1 fruit fly cellular context compared by ENCODE assay signal in the genomic region with DNA sequence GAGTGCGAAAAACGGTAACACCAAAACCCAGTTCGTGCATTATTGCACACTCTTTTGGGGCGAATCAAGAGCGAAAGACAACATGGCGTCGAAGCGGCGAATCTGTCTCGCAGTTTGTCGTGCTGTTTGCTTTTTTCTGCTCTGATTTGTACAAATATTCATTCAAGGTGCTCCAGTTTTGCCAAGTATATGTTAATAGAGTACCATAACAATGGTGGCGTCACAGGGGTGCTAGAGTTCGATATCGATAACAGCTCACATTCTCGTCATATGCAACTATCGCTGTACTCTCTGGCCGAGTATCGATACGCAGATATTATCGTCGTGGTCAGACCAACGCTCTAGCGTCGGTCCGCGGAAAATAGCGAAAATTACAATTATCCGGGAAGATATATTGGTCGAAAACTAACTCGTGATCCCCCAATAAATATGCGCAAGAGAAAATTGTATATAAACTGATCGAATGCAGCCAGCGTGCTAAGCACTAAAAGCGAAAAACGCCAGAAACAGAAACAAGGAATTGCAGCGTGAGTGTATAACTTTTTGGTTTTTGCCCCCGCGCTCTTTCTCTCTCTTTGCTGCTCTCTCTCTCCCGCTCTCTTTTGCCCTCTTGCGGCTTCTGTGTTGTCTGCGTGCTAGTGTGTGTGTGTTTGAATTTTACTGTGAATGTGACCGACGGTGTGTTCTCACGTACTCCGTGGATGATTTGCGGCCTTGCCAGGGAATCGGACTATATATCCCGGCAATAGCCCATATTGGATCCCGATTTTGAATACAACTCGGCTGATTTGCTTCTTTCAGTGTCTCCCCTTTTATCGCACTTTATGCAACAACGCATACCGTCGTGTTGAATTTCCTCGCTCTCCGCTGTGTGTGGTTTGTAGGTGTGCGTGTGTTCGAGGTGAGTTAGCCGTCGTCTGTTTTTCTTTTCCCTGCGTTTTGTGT.
A peak's percentile ranks its signal among the peaks of the same experiment; 100 is the strongest.
TF ChIP-seq lines count a peak whose summit lies in the region.

Gene flfl, plus strand, starts transcription at position 298 of the 945 bp plus-strand sequence.

TF ChIP-seq in whole organism, embryonic, 481 proteins besides CTCF, POLR2A, EP300 and RAD21 (continued from another document and continues in another):
- no peak for TF ChIP-seq CG10274 (GFP tag; optimal IDR thresholded peaks at IDR 0.05; lab: Kevin White, UChicago)
- no peak for TF ChIP-seq CG4730 (GFP tag; IDR thresholded peaks at IDR 0.05; lab: Robert Waterston, UW)
- no peak for TF ChIP-seq CG15073 (GFP tag; optimal IDR thresholded peaks at IDR 0.05; lab: Kevin White, UChicago)
- TF ChIP-seq cas (GFP tag; IDR thresholded peaks at IDR 0.05; lab: Robert Waterston, UW): no peak
- peak; percentile 11 for TF ChIP-seq HLH54F (GFP tag; optimal IDR thresholded peaks at IDR 0.05; lab: Kevin White, UChicago)
- no peak for TF ChIP-seq lov (optimal IDR thresholded peaks at IDR 0.05; lab: Kevin White, UChicago)
- TF ChIP-seq lov (GFP tag; IDR thresholded peaks at IDR 0.05; lab: Robert Waterston, UW): no peak
- TF ChIP-seq CG12299 (tag; optimal IDR thresholded peaks at IDR 0.05; lab: Kevin White, UChicago): no peak
- TF ChIP-seq ham (GFP tag; IDR thresholded peaks at IDR 0.05; lab: Robert Waterston, UW): no peak
- TF ChIP-seq tx (GFP tag; optimal IDR thresholded peaks at IDR 0.05; lab: Kevin White, UChicago): no peak
- TF ChIP-seq unpg (GFP tag; optimal IDR thresholded peaks at IDR 0.05; lab: Kevin White, UChicago): no peak
- no peak for TF ChIP-seq aop (GFP tag; IDR thresholded peaks at IDR 0.05; lab: Robert Waterston, UW)
- TF ChIP-seq corto (GFP tag; optimal IDR thresholded peaks at IDR 0.05; lab: Kevin White, UChicago): no peak
- no peak for TF ChIP-seq run (tag; optimal IDR thresholded peaks at IDR 0.05; lab: Kevin White, UChicago)
- TF ChIP-seq CG11560 (tag; IDR thresholded peaks at IDR 0.05; lab: Robert Waterston, UW): no peak
- TF ChIP-seq CG6683 (GFP tag; optimal IDR thresholded peaks at IDR 0.05; lab: Kevin White, UChicago): no peak
- no peak for TF ChIP-seq CG14965 (GFP tag; optimal IDR thresholded peaks at IDR 0.05; lab: Kevin White, UChicago; ENCODE audit: borderline replicate concordance)
- TF ChIP-seq CG17568 (GFP tag; optimal IDR thresholded peaks at IDR 0.05; lab: Kevin White, UChicago): no peak
- TF ChIP-seq pho (GFP tag; optimal IDR thresholded peaks at IDR 0.05; lab: Kevin White, UChicago): no peak
- TF ChIP-seq CG15479 (GFP tag; optimal IDR thresholded peaks at IDR 0.05; lab: Kevin White, UChicago): no peak
- peak; percentile 39 for TF ChIP-seq CG3163 (GFP tag; optimal IDR thresholded peaks at IDR 0.05; lab: Kevin White, UChicago)
- no peak for TF ChIP-seq CG3847 (GFP tag; IDR thresholded peaks at IDR 0.05; lab: Robert Waterston, UW)
- TF ChIP-seq CG14014 (GFP tag; IDR thresholded peaks at IDR 0.05; lab: Robert Waterston, UW): no peak
- TF ChIP-seq Side (GFP tag; optimal IDR thresholded peaks at IDR 0.05; lab: Kevin White, UChicago): peak; percentile 4
- no peak for TF ChIP-seq CG4707 (GFP tag; optimal IDR thresholded peaks at IDR 0.05; lab: Kevin White, UChicago)
- peak; percentile 30 for TF ChIP-seq CG6813 (GFP tag; optimal IDR thresholded peaks at IDR 0.05; lab: Kevin White, UChicago)
- TF ChIP-seq dmrt99B (tag; optimal IDR thresholded peaks at IDR 0.05; lab: Kevin White, UChicago): no peak
- TF ChIP-seq MBD-R2 (GFP tag; IDR thresholded peaks at IDR 0.05; lab: Robert Waterston, UW): no peak
- no peak for TF ChIP-seq dmrt11E (tag; optimal IDR thresholded peaks at IDR 0.05; lab: Kevin White, UChicago)
- TF ChIP-seq Oaz (GFP tag; IDR thresholded peaks at IDR 0.05; lab: Robert Waterston, UW): no peak
- TF ChIP-seq Kr (GFP tag; optimal IDR thresholded peaks at IDR 0.05; lab: Kevin White, UChicago): no peak
- no peak for TF ChIP-seq CG10147 (GFP tag; optimal IDR thresholded peaks at IDR 0.05; lab: Kevin White, UChicago)
- no peak for TF ChIP-seq CG16815 (GFP tag; optimal IDR thresholded peaks at IDR 0.05; lab: Kevin White, UChicago)
- TF ChIP-seq knrl (GFP tag; IDR thresholded peaks at IDR 0.05; lab: Robert Waterston, UW; ENCODE audit: partially characterized antibody): no peak
- peak; percentile 23 for TF ChIP-seq NfI (GFP tag; optimal IDR thresholded peaks at IDR 0.05; lab: Kevin White, UChicago)
- peak; percentile 2 for TF ChIP-seq zfh2 (GFP tag; optimal IDR thresholded peaks at IDR 0.05; lab: Kevin White, UChicago)
- no peak for TF ChIP-seq C15 (GFP tag; IDR thresholded peaks at IDR 0.05; lab: Robert Waterston, UW)
- peak; percentile 24 for TF ChIP-seq CG3995 (GFP tag; optimal IDR thresholded peaks at IDR 0.05; lab: Kevin White, UChicago)
- no peak for TF ChIP-seq CG13424 (tag; optimal IDR thresholded peaks at IDR 0.05; lab: Kevin White, UChicago)
- TF ChIP-seq Med (GFP tag; lab: Kevin White, UChicago): peak; percentile 90
- TF ChIP-seq Ptx1 (GFP tag; IDR thresholded peaks at IDR 0.05; lab: Robert Waterston, UW): no peak
- no peak for TF ChIP-seq HLHmδ (GFP tag; optimal IDR thresholded peaks at IDR 0.05; lab: Kevin White, UChicago)
- TF ChIP-seq pb (GFP tag; optimal IDR thresholded peaks at IDR 0.05; lab: Kevin White, UChicago): no peak
- TF ChIP-seq CG2116 (GFP tag; optimal IDR thresholded peaks at IDR 0.05; lab: Kevin White, UChicago): peak; percentile 98
- peak; percentile 83 for TF ChIP-seq CG12659 (GFP tag; optimal IDR thresholded peaks at IDR 0.05; lab: Kevin White, UChicago)
- no peak for TF ChIP-seq crc (GFP tag; optimal IDR thresholded peaks at IDR 0.05; lab: Kevin White, UChicago)
- TF ChIP-seq CG31224 (GFP tag; IDR thresholded peaks at IDR 0.05; lab: Robert Waterston, UW): no peak
- TF ChIP-seq Hey (tag; optimal IDR thresholded peaks at IDR 0.05; lab: Kevin White, UChicago): no peak
- TF ChIP-seq Ets97D (GFP tag; optimal IDR thresholded peaks at IDR 0.05; lab: Kevin White, UChicago): peak; percentile 80
- no peak for TF ChIP-seq CG16813 (GFP tag; IDR thresholded peaks at IDR 0.05; lab: Robert Waterston, UW; ENCODE audit: partially characterized antibody)
- no peak for TF ChIP-seq chinmo (GFP tag; IDR thresholded peaks at IDR 0.05; lab: Robert Waterston, UW; ENCODE audit: partially characterized antibody)
- peak; percentile 39 for TF ChIP-seq CG30403 (GFP tag; optimal IDR thresholded peaks at IDR 0.05; lab: Kevin White, UChicago)
- no peak for TF ChIP-seq vvl (GFP tag; IDR thresholded peaks at IDR 0.05; lab: Robert Waterston, UW)
- no peak for TF ChIP-seq CG9609 (GFP tag; optimal IDR thresholded peaks at IDR 0.05; lab: Kevin White, UChicago)
- TF ChIP-seq onecut (GFP tag; IDR thresholded peaks at IDR 0.05; lab: Robert Waterston, UW): no peak
- TF ChIP-seq crol (GFP tag; IDR thresholded peaks at IDR 0.05; lab: Robert Waterston, UW): no peak
- TF ChIP-seq CG9876 (GFP tag; optimal IDR thresholded peaks at IDR 0.05; lab: Kevin White, UChicago): no peak
- TF ChIP-seq CG10209 (GFP tag; optimal IDR thresholded peaks at IDR 0.05; lab: Kevin White, UChicago): no peak
- TF ChIP-seq oc (tag; optimal IDR thresholded peaks at IDR 0.05; lab: Kevin White, UChicago): no peak
- TF ChIP-seq CG3726 (GFP tag; IDR thresholded peaks at IDR 0.05; lab: Robert Waterston, UW): no peak
- TF ChIP-seq ap (GFP tag; IDR thresholded peaks at IDR 0.05; lab: Robert Waterston, UW): no peak
- TF ChIP-seq gcm2 (GFP tag; optimal IDR thresholded peaks at IDR 0.05; lab: Kevin White, UChicago): no peak
- TF ChIP-seq CG4328 (GFP tag; optimal IDR thresholded peaks at IDR 0.05; lab: Kevin White, UChicago): no peak
- peak; percentile 7 for TF ChIP-seq Bdp1 (GFP tag; optimal IDR thresholded peaks at IDR 0.05; lab: Kevin White, UChicago)
- no peak for TF ChIP-seq CG11695 (GFP tag; IDR thresholded peaks at IDR 0.05; lab: Robert Waterston, UW)
- no peak for TF ChIP-seq ato (GFP tag; IDR thresholded peaks at IDR 0.05; lab: Robert Waterston, UW; ENCODE audit: partially characterized antibody)
- no peak for TF ChIP-seq CG15269 (tag; optimal IDR thresholded peaks at IDR 0.05; lab: Kevin White, UChicago)
- TF ChIP-seq sna (GFP tag; IDR thresholded peaks at IDR 0.05; lab: Robert Waterston, UW; ENCODE audit: partially characterized antibody): no peak
- TF ChIP-seq bab2 (GFP tag; optimal IDR thresholded peaks at IDR 0.05; lab: Kevin White, UChicago): no peak
- TF ChIP-seq CG31365 (tag; optimal IDR thresholded peaks at IDR 0.05; lab: Kevin White, UChicago): no peak
- peak; percentile 15 for TF ChIP-seq gcm (GFP tag; optimal IDR thresholded peaks at IDR 0.05; lab: Kevin White, UChicago)
- peak; percentile 48 for TF ChIP-seq Hand (GFP tag; optimal IDR thresholded peaks at IDR 0.05; lab: Kevin White, UChicago)
- peak; percentile 37 for TF ChIP-seq CG7928 (GFP tag; optimal IDR thresholded peaks at IDR 0.05; lab: Kevin White, UChicago)
- no peak for TF ChIP-seq stc (GFP tag; IDR thresholded peaks at IDR 0.05; lab: Robert Waterston, UW)
- TF ChIP-seq lmd (GFP tag; IDR thresholded peaks at IDR 0.05; lab: Robert Waterston, UW): no peak
- TF ChIP-seq B-H2 (GFP tag; optimal IDR thresholded peaks at IDR 0.05; lab: Kevin White, UChicago): no peak
- no peak for TF ChIP-seq usp (GFP tag; optimal IDR thresholded peaks at IDR 0.05; lab: Kevin White, UChicago)
- TF ChIP-seq ro (GFP tag; IDR thresholded peaks at IDR 0.05; lab: Robert Waterston, UW): no peak
- no peak for TF ChIP-seq CG15696 (tag; optimal IDR thresholded peaks at IDR 0.05; lab: Kevin White, UChicago)
- TF ChIP-seq CG6765 (GFP tag; optimal IDR thresholded peaks at IDR 0.05; lab: Kevin White, UChicago): no peak
- TF ChIP-seq Tbp (GFP tag; optimal IDR thresholded peaks at IDR 0.05; lab: Kevin White, UChicago): peak; percentile 5
- TF ChIP-seq CG1024 (GFP tag; IDR thresholded peaks at IDR 0.05; lab: Robert Waterston, UW): no peak
- no peak for TF ChIP-seq Bteb2 (GFP tag; optimal IDR thresholded peaks at IDR 0.05; lab: Kevin White, UChicago)
- TF ChIP-seq emc (GFP tag; optimal IDR thresholded peaks at IDR 0.05; lab: Kevin White, UChicago): peak; percentile 28
- TF ChIP-seq yki (optimal IDR thresholded peaks at IDR 0.05; lab: Kevin White, UChicago): peak; percentile 97
- TF ChIP-seq Mad (GFP tag; optimal IDR thresholded peaks at IDR 0.05; lab: Kevin White, UChicago): no peak
- TF ChIP-seq gfzf (GFP tag; optimal IDR thresholded peaks at IDR 0.05; lab: Kevin White, UChicago): peak; percentile 63
- TF ChIP-seq dysf (GFP tag; IDR thresholded peaks at IDR 0.05; lab: Robert Waterston, UW): no peak
- TF ChIP-seq CG18476 (GFP tag; optimal IDR thresholded peaks at IDR 0.05; lab: Kevin White, UChicago): no peak
- no peak for TF ChIP-seq odd (GFP tag; optimal IDR thresholded peaks at IDR 0.05; lab: Kevin White, UChicago)
- no peak for TF ChIP-seq CG3281 (GFP tag; optimal IDR thresholded peaks at IDR 0.05; lab: Kevin White, UChicago)
- TF ChIP-seq CG3838 (GFP tag; optimal IDR thresholded peaks at IDR 0.05; lab: Kevin White, UChicago): no peak
- TF ChIP-seq hb (GFP tag; IDR thresholded peaks at IDR 0.05; lab: Robert Waterston, UW; ENCODE audit: partially characterized antibody): no peak
- TF ChIP-seq CG6654 (GFP tag; optimal IDR thresholded peaks at IDR 0.05; lab: Kevin White, UChicago): no peak
- TF ChIP-seq CG14710 (tag; optimal IDR thresholded peaks at IDR 0.05; lab: Kevin White, UChicago): peak; percentile 53
- TF ChIP-seq ase (GFP tag; IDR thresholded peaks at IDR 0.05; lab: Robert Waterston, UW): no peak
- no peak for TF ChIP-seq zen2 (GFP tag; IDR thresholded peaks at IDR 0.05; lab: Robert Waterston, UW; ENCODE audit: partially characterized antibody)
- no peak for TF ChIP-seq wor (GFP tag; IDR thresholded peaks at IDR 0.05; lab: Robert Waterston, UW)
- no peak for TF ChIP-seq ranshi (GFP tag; IDR thresholded peaks at IDR 0.05; lab: Robert Waterston, UW)
- no peak for TF ChIP-seq Fer2 (tag; optimal IDR thresholded peaks at IDR 0.05; lab: Kevin White, UChicago)
- no peak for TF ChIP-seq CG18599 (GFP tag; optimal IDR thresholded peaks at IDR 0.05; lab: Kevin White, UChicago)
- no peak for TF ChIP-seq Eip74EF (GFP tag; optimal IDR thresholded peaks at IDR 0.05; lab: Kevin White, UChicago)
- TF ChIP-seq CG7987 (GFP tag; optimal IDR thresholded peaks at IDR 0.05; lab: Kevin White, UChicago): peak; percentile 74
- peak; percentile 85 for TF ChIP-seq CG8478 (optimal IDR thresholded peaks at IDR 0.05; lab: Kevin White, UChicago)
- no peak for TF ChIP-seq sr (GFP tag; IDR thresholded peaks at IDR 0.05; lab: Robert Waterston, UW)
- TF ChIP-seq ken (GFP tag; IDR thresholded peaks at IDR 0.05; lab: Robert Waterston, UW): no peak
- peak in 1 of 2 experiments; percentile 96 for TF ChIP-seq Pdp1 (GFP tag; optimal IDR thresholded peaks at IDR 0.05; lab: Kevin White, UChicago)
- TF ChIP-seq esg (GFP tag; conservative IDR thresholded peaks at IDR 0.05; lab: Robert Waterston, UW): no peak
- peak; percentile 82 for TF ChIP-seq CG10267 (tag; optimal IDR thresholded peaks at IDR 0.05; lab: Kevin White, UChicago)
- TF ChIP-seq ems (GFP tag; optimal IDR thresholded peaks at IDR 0.05; lab: Kevin White, UChicago): no peak
- no peak for TF ChIP-seq sob (GFP tag; IDR thresholded peaks at IDR 0.05; lab: Robert Waterston, UW)
- TF ChIP-seq CG31441 (GFP tag; IDR thresholded peaks at IDR 0.05; lab: Robert Waterston, UW): no peak
- TF ChIP-seq Rx (GFP tag; IDR thresholded peaks at IDR 0.05; lab: Robert Waterston, UW): no peak
- peak; percentile 18 for TF ChIP-seq slp2 (GFP tag; optimal IDR thresholded peaks at IDR 0.05; lab: Kevin White, UChicago)
- TF ChIP-seq Sox100B (GFP tag; optimal IDR thresholded peaks at IDR 0.05; lab: Kevin White, UChicago): no peak
- no peak for TF ChIP-seq psq (GFP tag; optimal IDR thresholded peaks at IDR 0.05; lab: Kevin White, UChicago)
- peak; percentile 54 for TF ChIP-seq trem (tag; optimal IDR thresholded peaks at IDR 0.05; lab: Kevin White, UChicago)
- TF ChIP-seq unc-4 (GFP tag; IDR thresholded peaks at IDR 0.05; lab: Robert Waterston, UW; ENCODE audit: partially characterized antibody): no peak
- TF ChIP-seq Hmr (GFP tag; optimal IDR thresholded peaks at IDR 0.05; lab: Kevin White, UChicago): peak; percentile 52
- peak; percentile 34 for TF ChIP-seq CG13624 (GFP tag; optimal IDR thresholded peaks at IDR 0.05; lab: Kevin White, UChicago)
- peak; percentile 23 for TF ChIP-seq ftz-f1 (GFP tag; optimal IDR thresholded peaks at IDR 0.05; lab: Kevin White, UChicago)
- no peak for TF ChIP-seq Poxn (GFP tag; IDR thresholded peaks at IDR 0.05; lab: Robert Waterston, UW)
- no peak for TF ChIP-seq kay (GFP tag; optimal IDR thresholded peaks at IDR 0.05; lab: Kevin White, UChicago)
- no peak for TF ChIP-seq lola (GFP tag; optimal IDR thresholded peaks at IDR 0.05; lab: Kevin White, UChicago)
- TF ChIP-seq tna (GFP tag; IDR thresholded peaks at IDR 0.05; lab: Robert Waterston, UW; ENCODE audit: partially characterized antibody): no peak
- TF ChIP-seq CG10366 (GFP tag; IDR thresholded peaks at IDR 0.05; lab: Robert Waterston, UW): no peak
